Worm (Caenorhabditis elegans) whole organism, L4 larva: ENCODE results near the gene F55E10.1.
A peak's percentile ranks its signal among the peaks of the same experiment; 100 is the strongest.

Source experiments
- F10B5.3 ChIP-seq: sonication (generic microtip); optimal IDR thresholded peaks from 2 replicates; lab custom pipeline; 2016; ENCODE audit warnings: mild to moderate bottlenecking, missing genetic modification characterization, missing compliant biosample characterization
- F44E2.7 ChIP-seq: fragments of 200-800 bp; sonication (Bioruptor generic); IDR thresholded peaks from 2 replicates; pipeline ENCODE4 v2.1.2; 2022; ENCODE audit warnings: missing genetic modification characterization, missing compliant biosample characterization
- F49E8.2 ChIP-seq: sonication (generic microtip); optimal IDR thresholded peaks from 2 replicates; lab custom pipeline; 2016; ENCODE audit warnings: missing compliant biosample characterization, mild to moderate bottlenecking, missing genetic modification characterization, borderline replicate concordance
- T20F7.1 ChIP-seq: fragments of 200-800 bp; sonication (Bioruptor generic); optimal IDR thresholded peaks from 2 replicates; lab custom pipeline; 2018; ENCODE audit warnings: mild to moderate bottlenecking, missing genetic modification characterization, missing compliant biosample characterization
- Y105C5A.15 ChIP-seq: fragments of 200-800 bp; sonication (Bioruptor generic); IDR thresholded peaks from 2 replicates; pipeline ENCODE4 v1.3.6; 2022; ENCODE audit warnings: missing genetic modification characterization, missing compliant biosample characterization
- aha-1 ChIP-seq: fragments of 150-350 bp; peaks from one replicate; lab custom pipeline; 2014; ENCODE audit warnings: missing biosample characterization, missing genetic modification characterization
- aly-2 ChIP-seq: sonication (generic microtip); optimal IDR thresholded peaks from 2 replicates; lab custom pipeline; 2018; ENCODE audit warnings: missing biosample characterization, missing genetic modification characterization
- arid-1 ChIP-seq: fragments of 200-800 bp; sonication (Bioruptor generic); conservative IDR thresholded peaks from 2 replicates; pipeline ENCODE4 v1.3.6; 2022; ENCODE audit warnings: missing genetic modification reagents, missing genetic modification characterization, missing compliant biosample characterization
- ceh-20 ChIP-seq: fragments of 200-800 bp; sonication (Bioruptor generic); IDR thresholded peaks from 2 replicates; pipeline ENCODE4 v1.3.6; 2022; ENCODE audit warnings: missing genetic modification reagents, missing genetic modification characterization, missing compliant biosample characterization
- ceh-32 ChIP-seq: sonication (generic microtip); optimal IDR thresholded peaks from 2 replicates; lab custom pipeline; 2016; ENCODE audit warnings: mild to moderate bottlenecking, missing genetic modification characterization, missing compliant biosample characterization; ENCODE audit not compliant: poor library complexity
- ces-1 ChIP-seq: fragments of 150-350 bp; sonication (generic microtip); optimal IDR thresholded peaks from 4 replicates; lab custom pipeline; 2014; ENCODE audit warnings: missing biosample characterization, missing genetic modification reagents, missing genetic modification characterization
- ctbp-1 ChIP-seq: fragments of 200-800 bp; sonication (Bioruptor generic); IDR thresholded peaks from 2 replicates; pipeline ENCODE4 v1.3.6; 2022; ENCODE audit warnings: missing genetic modification reagents, missing genetic modification characterization, missing compliant biosample characterization
- daf-16 ChIP-seq, 3 experiments: sonication (generic microtip); optimal IDR thresholded peaks; 2 replicates each; lab custom pipeline; 2016 to 2017; ENCODE audit warnings: missing genetic modification characterization in 3 of 3, missing genetic modification reagents in 3 of 3, mild to moderate bottlenecking in 2 of 3, missing compliant biosample characterization in 2 of 3, missing biosample characterization in 1 of 3, moderate library complexity in 1 of 3
- dmd-6 ChIP-seq: fragments of 200-800 bp; sonication (Bioruptor generic); IDR thresholded peaks from 2 replicates; pipeline ENCODE4 v1.3.6; 2022; ENCODE audit warnings: missing genetic modification reagents, missing genetic modification characterization, missing compliant biosample characterization
- dpl-1 ChIP-seq: fragments of 150-350 bp; optimal IDR thresholded peaks from 2 replicates; lab custom pipeline; 2014; ENCODE audit warnings: missing biosample characterization, missing genetic modification reagents, missing genetic modification characterization
- duxl-1 ChIP-seq: sonication (generic microtip); optimal IDR thresholded peaks from 2 replicates; lab custom pipeline; 2016; ENCODE audit warnings: mild to moderate bottlenecking, missing genetic modification characterization, moderate library complexity, missing compliant biosample characterization; ENCODE audit not compliant: poor library complexity
- dve-1 ChIP-seq: sonication (generic microtip); optimal IDR thresholded peaks from 2 replicates; lab custom pipeline; 2017; ENCODE audit warnings: antibody characterized with exemption, mild to moderate bottlenecking, missing genetic modification characterization, missing compliant biosample characterization; ENCODE audit not compliant: insufficient read depth
- egl-43 ChIP-seq: fragments of 200-800 bp; sonication (Bioruptor generic); IDR thresholded peaks from 2 replicates; pipeline ENCODE4 v1.3.6; 2022; ENCODE audit warnings: missing genetic modification reagents, missing genetic modification characterization, missing compliant biosample characterization
- fkh-10 ChIP-seq: fragments of 150-350 bp; optimal IDR thresholded peaks from 2 replicates; lab custom pipeline; 2014; ENCODE audit warnings: missing biosample characterization, missing genetic modification reagents, missing genetic modification characterization
- hlh-11 ChIP-seq: fragments of 200-800 bp; sonication (Bioruptor generic); optimal IDR thresholded peaks from 2 replicates; lab custom pipeline; 2018; ENCODE audit warnings: mild to moderate bottlenecking, missing genetic modification characterization, missing compliant biosample characterization
- hlh-30 ChIP-seq: sonication (generic microtip); optimal IDR thresholded peaks from 2 replicates; lab custom pipeline; 2017; ENCODE audit warnings: antibody characterized with exemption, mild to moderate bottlenecking, missing genetic modification characterization, missing compliant biosample characterization; ENCODE audit not compliant: insufficient read depth
- hmg-1.1 ChIP-seq: fragments of 200-800 bp; sonication (Bioruptor generic); IDR thresholded peaks from 2 replicates; pipeline ENCODE4 v1.3.6; 2022; ENCODE audit warnings: missing genetic modification reagents, missing genetic modification characterization, missing compliant biosample characterization
- lin-13 ChIP-seq: fragments of 150-350 bp; optimal IDR thresholded peaks from 2 replicates; lab custom pipeline; 2014; ENCODE audit warnings: missing biosample characterization, missing genetic modification reagents, missing genetic modification characterization
- lin-29 ChIP-seq: fragments of 200-800 bp; sonication (Bioruptor generic); IDR thresholded peaks from 2 replicates; pipeline ENCODE4 v1.3.6; 2022; ENCODE audit warnings: missing genetic modification reagents, missing genetic modification characterization, missing compliant biosample characterization
- lir-3 ChIP-seq: sonication (generic microtip); optimal IDR thresholded peaks from 2 replicates; lab custom pipeline; 2016; ENCODE audit warnings: mild to moderate bottlenecking, missing genetic modification characterization, missing compliant biosample characterization
- lsy-2 ChIP-seq, 2 experiments: fragments of 150-350 bp in 1 of 2; sonication (generic microtip) in 1 of 2; optimal IDR thresholded peaks; 2 replicates each; lab custom pipeline; 2014 to 2017; ENCODE audit warnings: missing biosample characterization in 2 of 2, missing genetic modification characterization in 2 of 2
- mdl-1 ChIP-seq, 2 experiments: fragments of 150-350 bp in 1 of 2; sonication (generic microtip) in 1 of 2; optimal IDR thresholded peaks; 2 replicates each; lab custom pipeline; 2014 to 2017; ENCODE audit warnings: missing biosample characterization in 2 of 2, missing genetic modification characterization in 2 of 2
- mes-2 ChIP-seq: sonication (generic microtip); optimal IDR thresholded peaks from 2 replicates; lab custom pipeline; 2016; ENCODE audit warnings: missing genotype, mild to moderate bottlenecking, missing genetic modification characterization, missing compliant biosample characterization; ENCODE audit not compliant: poor library complexity, severe bottlenecking
- mxl-3 ChIP-seq: fragments of 200-800 bp; sonication (Bioruptor generic); optimal IDR thresholded peaks from 2 replicates; lab custom pipeline; 2018; ENCODE audit warnings: mild to moderate bottlenecking, missing genetic modification characterization, missing compliant biosample characterization
- nhr-10 ChIP-seq: fragments of 150-350 bp; optimal IDR thresholded peaks from 2 replicates; lab custom pipeline; 2014; ENCODE audit warnings: missing biosample characterization, missing genetic modification characterization
- nhr-11 ChIP-seq: fragments of 150-350 bp; optimal IDR thresholded peaks from 2 replicates; lab custom pipeline; 2014; ENCODE audit warnings: missing biosample characterization, missing genetic modification characterization
- nhr-111 ChIP-seq: fragments of 200-800 bp; sonication (Bioruptor generic); optimal IDR thresholded peaks from 2 replicates; lab custom pipeline; 2018; ENCODE audit warnings: mild to moderate bottlenecking, missing genetic modification characterization, missing compliant biosample characterization
- nhr-28 ChIP-seq: fragments of 150-350 bp; optimal IDR thresholded peaks from 2 replicates; lab custom pipeline; 2014; ENCODE audit warnings: missing biosample characterization, missing genetic modification characterization
- pha-4 ChIP-seq, 2 experiments: fragments of 150-350 bp in 1 of 2; fragments of 200-800 bp in 1 of 2; sonication (Bioruptor generic) in 1 of 2; IDR thresholded peaks in 1 of 2; optimal IDR thresholded peaks in 1 of 2; 2 replicates each; pipeline versions ENCODE4 v1.3.6 to Lab custom; 2014 to 2022; ENCODE audit warnings: missing genetic modification characterization in 2 of 2, missing genetic modification reagents in 2 of 2, missing biosample characterization in 1 of 2, missing compliant biosample characterization in 1 of 2
- php-3 ChIP-seq: fragments of 200-800 bp; sonication (Bioruptor generic); IDR thresholded peaks from 2 replicates; pipeline ENCODE4 v1.3.6; 2022; ENCODE audit warnings: missing genetic modification reagents, missing genetic modification characterization, missing compliant biosample characterization
- rbr-2 ChIP-seq: sonication (generic microtip); optimal IDR thresholded peaks from 2 replicates; lab custom pipeline; 2016; ENCODE audit warnings: missing genotype, missing genetic modification characterization, missing compliant biosample characterization
- saeg-2 ChIP-seq: fragments of 200-800 bp; sonication (Bioruptor generic); IDR thresholded peaks from 2 replicates; pipeline ENCODE4 v1.3.6; 2022; ENCODE audit warnings: missing genetic modification reagents, missing genetic modification characterization, missing compliant biosample characterization
- set-16 ChIP-seq: fragments of 200-800 bp; sonication (Bioruptor generic); IDR thresholded peaks from 2 replicates; pipeline ENCODE4 v1.3.6; 2022; ENCODE audit warnings: missing genetic modification reagents, missing genetic modification characterization, missing compliant biosample characterization
- snpc-1.2 ChIP-seq: fragments of 200-800 bp; sonication (Bioruptor generic); IDR thresholded peaks from 2 replicates; pipeline ENCODE4 v1.3.6; 2022; ENCODE audit warnings: missing genetic modification reagents, missing genetic modification characterization, missing compliant biosample characterization
- snpc-4 ChIP-seq: fragments of 150-350 bp; optimal IDR thresholded peaks from 2 replicates; lab custom pipeline; 2014; ENCODE audit warnings: missing biosample characterization, missing genetic modification characterization
- spr-1 ChIP-seq: sonication (generic microtip); optimal IDR thresholded peaks from 2 replicates; lab custom pipeline; 2016; ENCODE audit warnings: mild to moderate bottlenecking, missing genetic modification characterization, missing compliant biosample characterization
- tra-1 ChIP-seq: fragments of 200-800 bp; sonication (Bioruptor generic); IDR thresholded peaks from 2 replicates; pipeline ENCODE4 v1.3.6; 2022; ENCODE audit warnings: missing genetic modification reagents, missing genetic modification characterization, missing compliant biosample characterization
- unc-62 ChIP-seq, 3 experiments: fragments of 150-350 bp in 1 of 3; sonication (generic microtip); optimal IDR thresholded peaks in 2 of 3; peaks in 1 of 3; 1 replicate in 1 of 3; 2 replicates in 2 of 3; lab custom pipeline; 2014 to 2017; ENCODE audit warnings: missing biosample characterization in 3 of 3, missing genetic modification characterization in 3 of 3, missing genetic modification reagents in 3 of 3, missing genotype in 1 of 3
- zag-1 ChIP-seq: fragments of 150-350 bp; optimal IDR thresholded peaks from 2 replicates; lab custom pipeline; 2014; ENCODE audit warnings: missing biosample characterization, missing genetic modification characterization
- zfp-2 ChIP-seq: sonication (generic microtip); optimal IDR thresholded peaks from 2 replicates; lab custom pipeline; 2016; ENCODE audit warnings: mild to moderate bottlenecking, missing genetic modification characterization, missing compliant biosample characterization
- zfp-3 ChIP-seq: fragments of 200-800 bp; sonication (Bioruptor generic); conservative IDR thresholded peaks from 2 replicates; pipeline ENCODE4 v1.3.6; 2022; ENCODE audit warnings: missing genetic modification reagents, missing genetic modification characterization, missing compliant biosample characterization
- zip-11 ChIP-seq: fragments of 200-800 bp; sonication (Bioruptor generic); IDR thresholded peaks from 2 replicates; pipeline ENCODE4 v1.3.6; 2022; ENCODE audit warnings: missing genetic modification characterization, missing compliant biosample characterization
- ztf-7 ChIP-seq: fragments of 150-350 bp; optimal IDR thresholded peaks from 2 replicates; lab custom pipeline; 2014; ENCODE audit warnings: missing biosample characterization, missing genetic modification characterization

F55E10.1 gene

DNA sequence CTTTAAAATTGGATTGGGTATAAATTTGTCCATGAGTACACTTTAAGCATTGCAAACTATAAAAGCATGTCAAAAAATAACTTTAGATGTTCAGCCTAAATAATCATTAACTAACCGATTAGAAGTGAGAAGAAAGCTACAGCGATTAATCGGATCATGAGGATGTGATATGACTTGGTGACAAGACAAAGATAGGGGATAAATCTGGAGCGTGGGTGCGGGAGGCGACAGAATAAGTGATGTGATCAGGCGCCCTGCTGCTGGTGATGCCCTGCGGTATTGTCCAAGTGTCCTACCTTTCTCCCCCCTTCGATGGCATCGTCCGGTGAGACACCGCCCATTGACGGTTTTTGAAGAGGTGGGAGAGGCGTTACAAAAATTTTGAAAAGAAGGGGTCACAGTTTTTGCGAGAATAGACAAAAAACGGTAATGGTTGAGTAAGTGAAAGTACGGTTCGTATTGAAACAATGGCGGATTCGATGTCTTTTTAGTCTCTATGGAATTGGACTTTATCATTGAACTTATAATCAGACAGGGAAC, 42.9 kb downstream of the F55E10.1 start, which contains the start of gene F41D9.2:
Gene F41D9.2 (minus strand): TSS at position 304 of the 540 bp plus-strand sequence.
- TF ChIP-seq T20F7.1 (GFP tag; lab: Kevin White, UChicago): no peak
- no peak for TF ChIP-seq F49E8.2 (tag; lab: Kevin White, UChicago)
- peak; percentile 26 for TF ChIP-seq hlh-11
- no peak for TF ChIP-seq snpc-4 (tag; lab: Kevin White, UChicago)
- TF ChIP-seq ces-1: no peak
- peak; percentile 68 for TF ChIP-seq hlh-30 (tag; lab: Kevin White, UChicago)
- no peak for TF ChIP-seq lsy-2 (tag; optimal IDR thresholded peaks at IDR 0.05; lab: Kevin White, UChicago)
- TF ChIP-seq aly-2 (tag; lab: Kevin White, UChicago): no peak
- TF ChIP-seq aha-1 (tag; lab: Kevin White, UChicago): peak; percentile 3
- TF ChIP-seq lin-13 (GFP tag; lab: Kevin White, UChicago): no peak
- no peak for TF ChIP-seq egl-43 (GFP tag; lab: Robert Waterston, UW)
- no peak for TF ChIP-seq F10B5.3 (tag; lab: Kevin White, UChicago)
- no peak for TF ChIP-seq ztf-7
- no peak for TF ChIP-seq arid-1 (GFP tag; lab: Robert Waterston, UW)
- TF ChIP-seq daf-16 (GFP tag; optimal IDR thresholded peaks at IDR 0.05; lab: Kevin White, UChicago): no peak
- no peak for TF ChIP-seq daf-16 (tag; optimal IDR thresholded peaks at IDR 0.05; lab: Kevin White, UChicago)
- TF ChIP-seq fkh-10 (GFP tag; lab: Kevin White, UChicago): no peak
- no peak for TF ChIP-seq tra-1 (GFP tag; lab: Robert Waterston, UW)
- TF ChIP-seq ceh-32 (tag; lab: Kevin White, UChicago): no peak
- TF ChIP-seq spr-1 (tag; lab: Kevin White, UChicago): no peak
- TF ChIP-seq zfp-2 (tag; lab: Kevin White, UChicago): no peak
- TF ChIP-seq dmd-6: no peak
- TF ChIP-seq nhr-10 (tag; lab: Kevin White, UChicago): no peak
- no peak for TF ChIP-seq lin-29 (GFP tag; lab: Robert Waterston, UW)
- no peak for TF ChIP-seq duxl-1 (tag; lab: Kevin White, UChicago)
- no peak for TF ChIP-seq php-3 (GFP tag; lab: Robert Waterston, UW)
- peak; percentile 14 for TF ChIP-seq nhr-28 (tag; lab: Kevin White, UChicago)
- TF ChIP-seq zag-1 (tag; lab: Kevin White, UChicago): no peak
- TF ChIP-seq nhr-11 (tag; lab: Kevin White, UChicago): no peak
- TF ChIP-seq dve-1: no peak
- TF ChIP-seq ctbp-1 (GFP tag; lab: Robert Waterston, UW): no peak
- no peak for TF ChIP-seq rbr-2 (tag; lab: Kevin White, UChicago)
- peak; percentile 61 for TF ChIP-seq mxl-3 (GFP tag; lab: Kevin White, UChicago)
- no peak for TF ChIP-seq mes-2 (tag; lab: Kevin White, UChicago)
- TF ChIP-seq set-16 (GFP tag; lab: Robert Waterston, UW): peak; percentile 27; the same call in 1 of the 2 replicates
- TF ChIP-seq mdl-1 (tag; optimal IDR thresholded peaks at IDR 0.05; lab: Kevin White, UChicago): peak in 1 of 2 experiments; percentile 16
- no peak for TF ChIP-seq zip-11 (GFP tag; lab: Robert Waterston, UW)
- TF ChIP-seq Y105C5A.15 (GFP tag; lab: Robert Waterston, UW): no peak
- no peak for TF ChIP-seq nhr-111 (GFP tag; lab: Kevin White, UChicago)
- no peak for TF ChIP-seq F44E2.7
- TF ChIP-seq unc-62 (GFP tag; optimal IDR thresholded peaks at IDR 0.05 in 1 of 2; lab: Kevin White, UChicago): peak in 1 of 2 experiments; percentile 87
- TF ChIP-seq unc-62 (tag; optimal IDR thresholded peaks at IDR 0.05; lab: Kevin White, UChicago): no peak
- no peak for TF ChIP-seq snpc-1.2 (GFP tag; lab: Robert Waterston, UW)
- TF ChIP-seq pha-4 (GFP tag; IDR thresholded peaks at IDR 0.05; lab: Robert Waterston, UW): no peak
- TF ChIP-seq pha-4 (tag; optimal IDR thresholded peaks at IDR 0.05; lab: Kevin White, UChicago): no peak
- 0 out of 2 replicates have a peak, but pooled peaks have one; percentile 17 for TF ChIP-seq hmg-1.1 (GFP tag; lab: Robert Waterston, UW)
- TF ChIP-seq saeg-2 (GFP tag; lab: Robert Waterston, UW): no peak
- TF ChIP-seq zfp-3 (GFP tag; lab: Robert Waterston, UW): no peak
- no peak for TF ChIP-seq ceh-20 (GFP tag; lab: Robert Waterston, UW)
- TF ChIP-seq lir-3 (tag; lab: Kevin White, UChicago): no peak
- no peak for TF ChIP-seq dpl-1 (GFP tag; lab: Kevin White, UChicago)
- TF ChIP-seq, all 104 proteins: peak for 9
